Worm (Caenorhabditis elegans): ENCODE measurements around the gene agxt-1.

- TF ChIP-seq B0310.2 (tag; optimal IDR thresholded peaks at IDR 0.05), result no peak
- TF ChIP-seq sea-1 (GFP tag; conservative IDR thresholded peaks at IDR 0.05), result no peak
- no peak for TF ChIP-seq flt-1 (GFP tag; IDR thresholded peaks at IDR 0.05)
- TF ChIP-seq tbx-11 (GFP tag; IDR thresholded peaks at IDR 0.05), result no peak
- no peak for TF ChIP-seq ama-1 (optimal IDR thresholded peaks at IDR 0.05)
- TF ChIP-seq ceh-13 (GFP tag; optimal IDR thresholded peaks at IDR 0.05), result no peak
- TF ChIP-seq tra-4 (tag; optimal IDR thresholded peaks at IDR 0.05), result no peak
- TF ChIP-seq ceh-36 (tag; optimal IDR thresholded peaks at IDR 0.05), result no peak
- no peak for TF ChIP-seq F13C5.2 (tag; optimal IDR thresholded peaks at IDR 0.05)
- no peak for TF ChIP-seq hmg-4 (GFP tag; optimal IDR thresholded peaks at IDR 0.05)
Observed at ce11 chrII:8839025-8839424, 6.4 kb upstream of the agxt-1 start, which contains the start of gene F46C5.7.

All from whole organism, early embryonic.